Fruit fly (Drosophila melanogaster): ENCODE measurements around the gene chas.

- TF ChIP-seq rib (GFP tag; IDR thresholded peaks at IDR 0.05): peak; percentile 38; the same call in 1 of the 2 replicates
- peak; percentile 21 for TF ChIP-seq org-1 (GFP tag; optimal IDR thresholded peaks at IDR 0.05)
- TF ChIP-seq CG3726 (GFP tag; IDR thresholded peaks at IDR 0.05): peak; percentile 68; the same call in 2 of the 3 replicates
- peak; percentile 35 for TF ChIP-seq Meics (GFP tag; optimal IDR thresholded peaks at IDR 0.05)
- TF ChIP-seq Dfd (GFP tag; optimal IDR thresholded peaks at IDR 0.05): no peak
- no peak for TF ChIP-seq Bgb (GFP tag; IDR thresholded peaks at IDR 0.05; ENCODE audit: partially characterized antibody)
- TF ChIP-seq run (tag; optimal IDR thresholded peaks at IDR 0.05): peak; percentile 16
- no peak for TF ChIP-seq HLHmδ (GFP tag; optimal IDR thresholded peaks at IDR 0.05)
- peak; percentile 5 for TF ChIP-seq CG15514 (GFP tag; optimal IDR thresholded peaks at IDR 0.05)
- peak; percentile 69 for TF ChIP-seq CG4424 (GFP tag; optimal IDR thresholded peaks at IDR 0.05)
- no peak for TF ChIP-seq CG16779 (GFP tag; IDR thresholded peaks at IDR 0.05)
- no peak for TF ChIP-seq CG2116 (GFP tag; optimal IDR thresholded peaks at IDR 0.05)
- TF ChIP-seq CG8478 (optimal IDR thresholded peaks at IDR 0.05): no peak
Observed at dm6 chrX:17682745-17683505, 15.6 kb downstream of the chas start.

Measured in whole organism, embryonic.